Worm (Caenorhabditis elegans): ENCODE measurements around the gene mlk-1.

The mlk-1 gene

ce11 chrV:5030715-5031114, 33.9 kb downstream of the mlk-1 start, which contains the start of gene swt-7:
Gene swt-7 (minus strand): TSS chrV:5030815.
- TF ChIP-seq pqm-1 (tag; optimal IDR thresholded peaks at IDR 0.05) (no peak), pax-3 (tag; optimal IDR thresholded peaks at IDR 0.05) (no peak), xbp-1 (tag; optimal IDR thresholded peaks at IDR 0.05) (no peak)

DNA sequence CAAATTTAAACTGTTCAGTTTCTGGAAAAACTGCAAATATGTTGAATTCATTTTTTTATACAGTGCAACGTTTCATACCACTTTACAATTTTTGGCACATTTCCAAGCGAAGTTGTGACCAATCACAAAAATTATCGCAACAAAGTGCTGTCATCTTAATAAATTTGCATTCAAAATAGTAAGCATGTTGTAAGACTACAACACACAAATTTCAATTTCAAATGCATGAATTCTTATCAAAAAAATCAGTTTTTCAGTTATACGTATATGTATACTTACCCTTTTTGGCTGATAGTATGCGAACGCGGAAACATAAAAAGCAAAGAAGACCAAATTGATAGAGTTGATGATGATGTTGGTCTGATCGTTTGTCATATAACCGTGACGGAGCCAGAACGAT, 34.4 kb downstream of the mlk-1 start:
- TF ChIP-seq pag-3 (tag; optimal IDR thresholded peaks at IDR 0.05; ENCODE audit: borderline replicate concordance, insufficient read depth), result no peak
- TF ChIP-seq unc-86 (tag; optimal IDR thresholded peaks at IDR 0.05), result no peak
- TF ChIP-seq mep-1 (tag; optimal IDR thresholded peaks at IDR 0.05), result no peak
- no peak for TF ChIP-seq sox-4 (tag; optimal IDR thresholded peaks at IDR 0.05)
- TF ChIP-seq lin-39 (tag; optimal IDR thresholded peaks at IDR 0.05), result no peak
- TF ChIP-seq nhr-20 (tag; optimal IDR thresholded peaks at IDR 0.05), result no peak
- TF ChIP-seq C34B4.2 (tag; optimal IDR thresholded peaks at IDR 0.05), result no peak
- peak; percentile 66 for TF ChIP-seq elt-2 (tag; optimal IDR thresholded peaks at IDR 0.05)
- no peak for TF ChIP-seq alr-1 (tag; optimal IDR thresholded peaks at IDR 0.05; ENCODE audit: borderline replicate concordance)
- no peak for TF ChIP-seq rnt-1 (tag; optimal IDR thresholded peaks at IDR 0.05)
- TF ChIP-seq Y116A8C.19 (tag; optimal IDR thresholded peaks at IDR 0.05; ENCODE audit: borderline replicate concordance), result no peak
- no peak for TF ChIP-seq egl-13 (tag; optimal IDR thresholded peaks at IDR 0.05)
- TF ChIP-seq efl-1 (optimal IDR thresholded peaks at IDR 0.05), result no peak
- TF ChIP-seq efl-1 (GFP tag; optimal IDR thresholded peaks at IDR 0.05 in 1 of 2), result peak in 1 of 2 experiments; percentile 83
- TF ChIP-seq unc-130 (tag; optimal IDR thresholded peaks at IDR 0.05), result no peak
- TF ChIP-seq xbp-1 (tag; optimal IDR thresholded peaks at IDR 0.05), result no peak
- peak; percentile 18 for TF ChIP-seq lin-14 (GFP tag; optimal IDR thresholded peaks at IDR 0.05)
- TF ChIP-seq irx-1 (tag; optimal IDR thresholded peaks at IDR 0.05), result no peak

- peak in 1 of 6 experiments; percentile 36 for TF ChIP-seq elt-3 (tag; optimal IDR thresholded peaks at IDR 0.05)
- peak; percentile 63 for TF ChIP-seq pqm-1 (tag; optimal IDR thresholded peaks at IDR 0.05)
- TF ChIP-seq pag-3 (tag; optimal IDR thresholded peaks at IDR 0.05; ENCODE audit: borderline replicate concordance, insufficient read depth), result no peak
- no peak for TF ChIP-seq Y116A8C.19 (tag; optimal IDR thresholded peaks at IDR 0.05; ENCODE audit: borderline replicate concordance)
- TF ChIP-seq mef-2 (tag; optimal IDR thresholded peaks at IDR 0.05), result no peak
- TF ChIP-seq nhr-85 (tag), result peak; percentile 30
- no peak for TF ChIP-seq snpc-4 (tag; optimal IDR thresholded peaks at IDR 0.05)
- peak in 1 of 2 experiments; percentile 10 for TF ChIP-seq lin-35 (GFP tag; optimal IDR thresholded peaks at IDR 0.05)
- TF ChIP-seq aha-1 (tag; optimal IDR thresholded peaks at IDR 0.05), result no peak
- peak; percentile 33 for TF ChIP-seq lin-14 (GFP tag; optimal IDR thresholded peaks at IDR 0.05)
- no peak for TF ChIP-seq hlh-17 (GFP tag; optimal IDR thresholded peaks at IDR 0.05; ENCODE audit: borderline replicate concordance)
- peak; percentile 50 for TF ChIP-seq blmp-1 (tag; optimal IDR thresholded peaks at IDR 0.05)
- peak; percentile 79 for TF ChIP-seq elt-2 (tag; optimal IDR thresholded peaks at IDR 0.05)
- TF ChIP-seq mdl-1 (tag; optimal IDR thresholded peaks at IDR 0.05), result peak in 1 of 2 experiments; percentile 33
Observed at ce11 chrV:5027640-5028039, 37.0 kb downstream of the mlk-1 start, which contains the start of gene cpt-4. Gene cpt-4 (minus strand): TSS chrV:5027723.

DNA sequence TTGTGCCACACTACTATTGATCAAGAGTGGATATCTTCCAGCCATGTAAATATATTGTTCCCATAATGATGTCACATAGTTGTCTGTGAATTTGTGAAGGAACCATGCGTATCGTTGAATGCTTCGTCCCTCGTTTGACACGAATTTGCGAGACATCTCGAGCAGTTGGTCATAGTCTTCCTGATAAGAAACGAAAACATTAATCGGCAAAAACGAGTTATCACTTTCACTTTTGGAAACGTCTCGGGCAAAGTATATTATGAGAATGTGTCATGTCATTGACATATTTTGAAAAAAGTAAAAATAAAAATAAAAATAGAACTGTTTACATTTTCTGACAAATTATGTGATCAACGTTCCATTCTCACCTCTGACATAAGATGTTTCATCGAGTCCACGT, 38.2 kb downstream of the mlk-1 start:
- TF ChIP-seq ztf-4 (tag; optimal IDR thresholded peaks at IDR 0.05) (no peak), elt-2 (tag; optimal IDR thresholded peaks at IDR 0.05) (peak; percentile 72), blmp-1 (tag; optimal IDR thresholded peaks at IDR 0.05) (peak; percentile 47), lin-14 (GFP tag; optimal IDR thresholded peaks at IDR 0.05) (peak; percentile 11)

DNA sequence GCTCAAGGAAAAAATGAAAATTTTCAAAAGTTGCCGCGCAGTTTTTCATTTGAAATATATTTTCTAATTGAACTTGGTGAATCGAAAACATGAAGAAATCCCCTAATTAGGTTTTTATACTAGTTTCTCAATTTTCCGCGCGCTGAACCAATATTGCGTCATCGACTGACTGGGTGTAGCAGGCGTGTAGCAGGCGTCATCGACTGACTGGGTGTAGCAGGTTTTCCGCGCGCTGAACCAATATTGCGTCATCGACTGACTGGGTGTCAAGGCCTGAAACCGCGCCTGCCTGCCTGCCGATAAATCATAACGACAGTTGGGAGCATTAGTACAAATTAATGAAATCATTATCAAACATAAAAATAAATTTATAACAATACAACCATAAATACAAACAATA, 41.3 kb downstream of the mlk-1 start:
- no peak for TF ChIP-seq ets-5 (GFP tag; IDR thresholded peaks at IDR 0.05)
- TF ChIP-seq egl-27 (tag; optimal IDR thresholded peaks at IDR 0.05), result no peak
- TF ChIP-seq C34B4.2 (tag; optimal IDR thresholded peaks at IDR 0.05), result no peak
- TF ChIP-seq Y116A8C.19 (tag; optimal IDR thresholded peaks at IDR 0.05; ENCODE audit: borderline replicate concordance), result no peak
- no peak for TF ChIP-seq nhr-20 (tag; optimal IDR thresholded peaks at IDR 0.05)
- TF ChIP-seq snpc-4 (tag; optimal IDR thresholded peaks at IDR 0.05), result no peak
- TF ChIP-seq nhr-11 (tag; optimal IDR thresholded peaks at IDR 0.05), result no peak
- no peak for TF ChIP-seq ces-1 (GFP tag; optimal IDR thresholded peaks at IDR 0.05)
- no peak for TF ChIP-seq sox-4 (tag; optimal IDR thresholded peaks at IDR 0.05)
- no peak for TF ChIP-seq hlh-17 (GFP tag; optimal IDR thresholded peaks at IDR 0.05; ENCODE audit: borderline replicate concordance)
- no peak for TF ChIP-seq ztf-11 (tag; optimal IDR thresholded peaks at IDR 0.05)
- no peak for TF ChIP-seq zag-1 (tag; optimal IDR thresholded peaks at IDR 0.05)
- no peak for TF ChIP-seq ceh-63 (GFP tag; optimal IDR thresholded peaks at IDR 0.05)
- no peak for TF ChIP-seq ama-1 (optimal IDR thresholded peaks at IDR 0.05)
- no peak for TF ChIP-seq lin-13 (GFP tag; optimal IDR thresholded peaks at IDR 0.05)
- TF ChIP-seq dsc-1 (tag; optimal IDR thresholded peaks at IDR 0.05), result no peak
- no peak for TF ChIP-seq mab-9 (GFP tag; IDR thresholded peaks at IDR 0.05)
- TF ChIP-seq nhr-28 (tag; optimal IDR thresholded peaks at IDR 0.05), result no peak
- TF ChIP-seq irx-1 (tag; optimal IDR thresholded peaks at IDR 0.05), result no peak
- no peak for TF ChIP-seq blmp-1 (tag; optimal IDR thresholded peaks at IDR 0.05)
